Worm (Caenorhabditis elegans): ENCODE data around the gene dsb-1.

Gene dsb-1

DNA sequence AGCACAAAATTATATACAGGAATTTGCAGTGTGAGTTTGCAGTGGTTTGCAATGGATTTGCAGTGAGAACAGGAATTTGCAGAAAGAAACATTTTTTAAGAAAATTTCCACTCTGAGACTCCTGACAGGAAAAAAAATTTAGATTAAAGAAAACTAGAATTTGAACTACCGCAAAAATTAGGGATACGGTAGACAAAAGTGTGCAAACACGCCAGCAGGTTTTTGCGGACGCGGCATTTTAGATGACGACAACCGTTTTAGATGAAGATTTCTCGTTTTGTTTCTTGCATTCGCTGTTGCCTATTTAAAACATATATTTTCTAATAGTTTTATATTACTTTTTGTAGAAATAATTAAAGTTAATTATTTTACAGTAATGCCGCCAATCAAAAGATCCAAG lies 36.8 kb upstream of the dsb-1 start, which contains the start of gene wdr-46 (continued):
- TF ChIP-seq ztf-25 (GFP tag; IDR thresholded peaks at IDR 0.05) (no peak), repo-1 (tag; optimal IDR thresholded peaks at IDR 0.05) (no peak), K12H6.12 (tag; optimal IDR thresholded peaks at IDR 0.05) (no peak), C06A6.2 (GFP tag; conservative IDR thresholded peaks at IDR 0.05) (0 out of 2 replicates have a peak, but pooled peaks have one; percentile 29), hlh-12 (tag; optimal IDR thresholded peaks at IDR 0.05) (no peak), die-1 (tag; optimal IDR thresholded peaks at IDR 0.05) (no peak), F55B11.4 (tag; optimal IDR thresholded peaks at IDR 0.05; ENCODE audit: borderline replicate concordance, insufficient read depth) (no peak), bed-2 (GFP tag; IDR thresholded peaks at IDR 0.05) (no peak), atf-7 (tag; optimal IDR thresholded peaks at IDR 0.05) (no peak), him-1 (tag; optimal IDR thresholded peaks at IDR 0.05) (peak; percentile 60), B0035.1 (tag; optimal IDR thresholded peaks at IDR 0.05) (no peak), B0336.3 (GFP tag; IDR thresholded peaks at IDR 0.05) (no peak), nfyb-1 (GFP tag; IDR thresholded peaks at IDR 0.05) (peak; percentile 76), athp-1 (tag; optimal IDR thresholded peaks at IDR 0.05) (no peak), snpc-4 (GFP tag; optimal IDR thresholded peaks at IDR 0.05) (no peak), snpc-4 (tag; optimal IDR thresholded peaks at IDR 0.05) (peak in 3 of 4 experiments; percentile 11 to 57 (median 21)), unc-62 (GFP tag; optimal IDR thresholded peaks at IDR 0.05) (no peak), F49E8.2 (tag; optimal IDR thresholded peaks at IDR 0.05; ENCODE audit: insufficient read depth) (peak; percentile 49), F33H1.4 (GFP tag; IDR thresholded peaks at IDR 0.05) (peak; percentile 61), aptf-3 (GFP tag; IDR thresholded peaks at IDR 0.05) (no peak), egl-44 (GFP tag; IDR thresholded peaks at IDR 0.05) (no peak), snpc-1.1 (tag; optimal IDR thresholded peaks at IDR 0.05; ENCODE audit: insufficient read depth) (no peak), nhr-90 (tag; optimal IDR thresholded peaks at IDR 0.05) (no peak), tbp1 (GFP tag; optimal IDR thresholded peaks at IDR 0.05) (peak; percentile 61), somi-1 (GFP tag; optimal IDR thresholded peaks at IDR 0.05) (no peak), nhr-179 (tag; optimal IDR thresholded peaks at IDR 0.05) (no peak), ztf-6 (GFP tag; IDR thresholded peaks at IDR 0.05) (no peak), ztf-26 (tag; optimal IDR thresholded peaks at IDR 0.05) (peak; percentile 17), efl-1 (GFP tag; optimal IDR thresholded peaks at IDR 0.05) (peak; percentile 84)

DNA sequence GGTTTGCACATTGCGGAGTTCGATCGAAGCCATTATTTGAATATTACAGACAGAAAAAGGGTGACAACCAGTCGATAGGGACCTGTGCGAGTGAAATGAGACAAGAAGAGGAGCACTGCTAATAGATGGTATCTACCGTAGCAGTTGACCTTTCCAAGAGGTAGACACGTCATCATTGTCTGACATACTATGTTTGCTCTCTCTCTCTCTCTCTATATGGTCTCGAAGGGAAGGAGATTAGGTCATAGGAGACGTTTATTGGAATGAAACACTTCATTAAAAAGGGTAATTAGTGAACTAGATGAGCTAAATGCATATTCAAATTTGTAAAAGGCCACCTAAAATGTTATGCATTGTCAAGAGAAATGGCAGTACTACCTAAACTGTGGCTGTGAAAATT lies 32.7 kb upstream of the dsb-1 start, which contains the start of gene atz-1:
Gene atz-1, minus strand, starts transcription at position 101 of the 400 bp plus-strand sequence.
- TF ChIP-seq repo-1 (tag; optimal IDR thresholded peaks at IDR 0.05) (no peak), hmg-1.2 (GFP tag; IDR thresholded peaks at IDR 0.05) (no peak), K11D2.4 (GFP tag; IDR thresholded peaks at IDR 0.05) (no peak), lin-35 (GFP tag; optimal IDR thresholded peaks at IDR 0.05) (no peak), K12H6.12 (tag; optimal IDR thresholded peaks at IDR 0.05) (no peak), Y95B8A.8 (GFP tag; IDR thresholded peaks at IDR 0.05) (no peak), ceh-91 (GFP tag; IDR thresholded peaks at IDR 0.05) (no peak), gei-17 (GFP tag; optimal IDR thresholded peaks at IDR 0.05) (no peak)

DNA sequence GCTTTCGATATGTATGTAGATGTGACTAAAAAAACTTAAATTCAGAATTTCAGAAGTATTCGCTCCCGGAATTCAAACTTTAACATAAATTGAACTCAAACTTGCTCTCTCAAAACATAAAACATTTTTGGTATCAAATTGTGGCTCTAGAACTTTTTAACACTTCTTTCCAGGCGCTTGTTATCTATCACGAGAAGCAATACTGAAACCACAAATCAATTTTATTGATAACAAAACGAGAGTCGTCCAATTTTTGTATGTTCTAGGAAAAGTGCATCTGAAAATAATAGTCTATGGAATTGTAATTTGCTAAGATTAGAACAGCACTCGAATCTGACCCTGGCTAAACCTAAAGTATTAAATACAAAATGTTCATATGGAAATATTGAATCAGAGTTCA lies 29.8 kb upstream of the dsb-1 start:
- TF ChIP-seq nhr-80 (tag; optimal IDR thresholded peaks at IDR 0.05): peak; percentile 67
- TF ChIP-seq attf-5 (GFP tag; optimal IDR thresholded peaks at IDR 0.05): no peak
